Worm (Caenorhabditis elegans) whole organism, midembryonic: ENCODE data around the gene gtap-2.

Experiments used
- cog-1 ChIP-seq: sonication (generic microtip); optimal IDR thresholded peaks from 2 replicates; lab custom pipeline; 2016; ENCODE audit warnings: missing genetic modification characterization, missing compliant biosample characterization
- flt-1 ChIP-seq: fragments of 200-800 bp; sonication (Bioruptor generic); IDR thresholded peaks from 2 replicates; pipeline ENCODE4 v1.3.6; 2022; ENCODE audit warnings: missing genetic modification characterization, missing compliant biosample characterization
- klf-2 ChIP-seq: fragments of 200-800 bp; sonication (Bioruptor generic); conservative IDR thresholded peaks from 2 replicates; pipeline ENCODE4 v1.3.6; 2022; ENCODE audit warnings: missing genetic modification reagents, missing genetic modification characterization, missing compliant biosample characterization
- ztf-29 ChIP-seq: fragments of 200-800 bp; sonication (Bioruptor generic); IDR thresholded peaks from 2 replicates; pipeline ENCODE4 v1.3.6; 2022; ENCODE audit warnings: missing genetic modification reagents, missing genetic modification characterization, missing compliant biosample characterization

- TF ChIP-seq klf-2 (GFP tag; lab: Robert Waterston, UW) = no peak
- no peak for TF ChIP-seq cog-1
- no peak for TF ChIP-seq flt-1 (GFP tag; lab: Robert Waterston, UW)
- TF ChIP-seq ztf-29 = no peak
These were observed 24.2 kb downstream of the gtap-2 start for ce11 chrIII:9832569-9832968.
